Fruit fly (Drosophila melanogaster): ENCODE measurements around the gene CG4935.

Gene CG4935

dm6 chr2L:16287602-16288392 lies 25.9 kb downstream of the CG4935 start, which contains the start of the genes crp and pkaap (continued):
- peak; percentile 56 for TF ChIP-seq ab (GFP tag; optimal IDR thresholded peaks at IDR 0.05)
- TF ChIP-seq dm (GFP tag; optimal IDR thresholded peaks at IDR 0.05): peak; percentile 89
- TF ChIP-seq trh (GFP tag; optimal IDR thresholded peaks at IDR 0.05): peak; percentile 57
- TF ChIP-seq cad (GFP tag; optimal IDR thresholded peaks at IDR 0.05): no peak
- TF ChIP-seq rib (GFP tag; IDR thresholded peaks at IDR 0.05): no peak
- no peak for TF ChIP-seq unc-4 (GFP tag; IDR thresholded peaks at IDR 0.05; ENCODE audit: partially characterized antibody)
- TF ChIP-seq disco-r (GFP tag; optimal IDR thresholded peaks at IDR 0.05): peak; percentile 60
- TF ChIP-seq row (GFP tag; IDR thresholded peaks at IDR 0.05): no peak
- no peak for TF ChIP-seq CG12769 (tag; optimal IDR thresholded peaks at IDR 0.05)
- no peak for TF ChIP-seq ase (GFP tag; IDR thresholded peaks at IDR 0.05)
- TF ChIP-seq CG3407 (GFP tag; optimal IDR thresholded peaks at IDR 0.05): peak; percentile 69
- TF ChIP-seq CG2116 (GFP tag; optimal IDR thresholded peaks at IDR 0.05): peak; percentile 76
- TF ChIP-seq MESR4 (GFP tag; optimal IDR thresholded peaks at IDR 0.05): peak; percentile 3
- peak; percentile 83 for TF ChIP-seq NfI (GFP tag; optimal IDR thresholded peaks at IDR 0.05)
- no peak for TF ChIP-seq Bgb (GFP tag; IDR thresholded peaks at IDR 0.05; ENCODE audit: partially characterized antibody)
- TF ChIP-seq gfzf (GFP tag; optimal IDR thresholded peaks at IDR 0.05): peak; percentile 98
- peak; percentile 65 for TF ChIP-seq nom (GFP tag; optimal IDR thresholded peaks at IDR 0.05)
- no peak for TF ChIP-seq NFAT (GFP tag; IDR thresholded peaks at IDR 0.05)
- peak; percentile 55; the same call in 2 of the 3 replicates for TF ChIP-seq CG11093 (GFP tag; IDR thresholded peaks at IDR 0.05)
- TF ChIP-seq Dp (GFP tag; optimal IDR thresholded peaks at IDR 0.05): peak; percentile 90
- peak; percentile 93 for TF ChIP-seq lilli (GFP tag; optimal IDR thresholded peaks at IDR 0.05)
- peak; percentile 20 for TF ChIP-seq sima (GFP tag; optimal IDR thresholded peaks at IDR 0.05)
- TF ChIP-seq toy (GFP tag; IDR thresholded peaks at IDR 0.05): no peak
- peak; percentile 56 for TF ChIP-seq CoRest (tag; optimal IDR thresholded peaks at IDR 0.05)
- no peak for TF ChIP-seq CG5953 (GFP tag; IDR thresholded peaks at IDR 0.05)
- peak; percentile 73 to 89 for TF ChIP-seq chif (GFP tag; optimal IDR thresholded peaks at IDR 0.05)
- TF ChIP-seq CG7963 (GFP tag; IDR thresholded peaks at IDR 0.05; ENCODE audit: partially characterized antibody): no peak
- no peak for TF ChIP-seq vnd (GFP tag; IDR thresholded peaks at IDR 0.05; ENCODE audit: partially characterized antibody)
- no peak for TF ChIP-seq C15 (GFP tag; IDR thresholded peaks at IDR 0.05)
- TF ChIP-seq bsh (GFP tag; optimal IDR thresholded peaks at IDR 0.05): peak in 1 of 2 experiments; percentile 55
- no peak for TF ChIP-seq inv (GFP tag; IDR thresholded peaks at IDR 0.05; ENCODE audit: partially characterized antibody)
- TF ChIP-seq Hr51 (GFP tag; optimal IDR thresholded peaks at IDR 0.05): peak in 1 of 2 experiments; percentile 88
- no peak for TF ChIP-seq CG3726 (GFP tag; IDR thresholded peaks at IDR 0.05)
- peak; percentile 60 for TF ChIP-seq hkb (optimal IDR thresholded peaks at IDR 0.05)
- no peak for TF ChIP-seq hkb (GFP tag; IDR thresholded peaks at IDR 0.05)
- TF ChIP-seq gsb-n (tag; optimal IDR thresholded peaks at IDR 0.05): peak; percentile 52
- TF ChIP-seq cato (GFP tag; optimal IDR thresholded peaks at IDR 0.05; ENCODE audit: borderline replicate concordance): no peak
- TF ChIP-seq CG8765 (GFP tag; IDR thresholded peaks at IDR 0.05): no peak
- TF ChIP-seq yki (optimal IDR thresholded peaks at IDR 0.05): no peak
- TF ChIP-seq sd (tag; optimal IDR thresholded peaks at IDR 0.05): peak; percentile 39
- TF ChIP-seq Trl (optimal IDR thresholded peaks at IDR 0.05): no peak
- peak; percentile 94 for TF ChIP-seq Trl (GFP tag; optimal IDR thresholded peaks at IDR 0.05)
- TF ChIP-seq Jarid2 (GFP tag; optimal IDR thresholded peaks at IDR 0.05): peak; percentile 94
- TF ChIP-seq mirr (GFP tag; optimal IDR thresholded peaks at IDR 0.05): peak; percentile 75
- TF ChIP-seq CG7271 (tag; optimal IDR thresholded peaks at IDR 0.05): peak; percentile 51
- peak; percentile 71 for TF ChIP-seq Mad (GFP tag; optimal IDR thresholded peaks at IDR 0.05)
- no peak for TF ChIP-seq tgo (GFP tag; IDR thresholded peaks at IDR 0.05)
- no peak for TF ChIP-seq CG32767 (GFP tag; IDR thresholded peaks at IDR 0.05)
- peak; percentile 86 for TF ChIP-seq NC2β (GFP tag; optimal IDR thresholded peaks at IDR 0.05)
- TF ChIP-seq ato (GFP tag; IDR thresholded peaks at IDR 0.05; ENCODE audit: partially characterized antibody): no peak
